Fruit fly (Drosophila melanogaster): ENCODE measurements around the gene CG3078.

- TF ChIP-seq usp (GFP tag; optimal IDR thresholded peaks at IDR 0.05) (no peak), Dll (optimal IDR thresholded peaks at IDR 0.05) (peak; percentile 49)
Observed at dm6 chrX:2294474-2295434, 35.1 kb upstream of the CG3078 start.

All from whole organism.